Worm (Caenorhabditis elegans): ENCODE data around the gene pals-28.

ce11 chrIII:4394496-4394895 is 9.9 kb downstream of the pals-28 start, which contains the start of gene R07E5.4:
- TF ChIP-seq snpc-4 (tag; optimal IDR thresholded peaks at IDR 0.05) (no peak), lin-13 (GFP tag; optimal IDR thresholded peaks at IDR 0.05) (no peak), nhr-77 (tag; optimal IDR thresholded peaks at IDR 0.05) (no peak), nhr-237 (tag; optimal IDR thresholded peaks at IDR 0.05) (no peak)

Data from whole organism, L4 larva.